Worm (Caenorhabditis elegans) whole organism, mixed stage, embryonic: ENCODE data around the gene nhr-22.

Experiments
- elt-1 ChIP-seq: sonication (generic microtip); optimal IDR thresholded peaks from 2 replicates; lab custom pipeline; 2017; ENCODE audit warnings: missing genetic modification characterization, mild to moderate bottlenecking, missing compliant biosample characterization, antibody characterized with exemption, moderate library complexity, borderline replicate concordance; ENCODE audit not compliant: insufficient read depth
- lin-32 ChIP-seq: fragments of 200-800 bp; sonication (Bioruptor generic); optimal IDR thresholded peaks from 2 replicates; lab custom pipeline; 2018; ENCODE audit warnings: mild to moderate bottlenecking, missing genetic modification characterization, missing compliant biosample characterization
- mep-1 ChIP-seq: fragments of 150-350 bp; optimal IDR thresholded peaks from 2 replicates; lab custom pipeline; 2017; ENCODE audit warnings: missing biosample characterization, missing genetic modification reagents, missing genetic modification characterization, inconsistent platforms
- nhr-28 ChIP-seq: fragments of 150-350 bp; optimal IDR thresholded peaks from 2 replicates; lab custom pipeline; 2014; ENCODE audit warnings: missing biosample characterization, missing genetic modification characterization
- nhr-76 ChIP-seq: sonication (generic microtip); optimal IDR thresholded peaks from 2 replicates; lab custom pipeline; 2017; ENCODE audit warnings: missing biosample characterization, missing genetic modification characterization
- sptf-1 ChIP-seq: sonication (generic microtip); optimal IDR thresholded peaks from 2 replicates; lab custom pipeline; 2017; ENCODE audit warnings: mild to moderate bottlenecking, missing genetic modification characterization, moderate library complexity, missing compliant biosample characterization

DNA sequence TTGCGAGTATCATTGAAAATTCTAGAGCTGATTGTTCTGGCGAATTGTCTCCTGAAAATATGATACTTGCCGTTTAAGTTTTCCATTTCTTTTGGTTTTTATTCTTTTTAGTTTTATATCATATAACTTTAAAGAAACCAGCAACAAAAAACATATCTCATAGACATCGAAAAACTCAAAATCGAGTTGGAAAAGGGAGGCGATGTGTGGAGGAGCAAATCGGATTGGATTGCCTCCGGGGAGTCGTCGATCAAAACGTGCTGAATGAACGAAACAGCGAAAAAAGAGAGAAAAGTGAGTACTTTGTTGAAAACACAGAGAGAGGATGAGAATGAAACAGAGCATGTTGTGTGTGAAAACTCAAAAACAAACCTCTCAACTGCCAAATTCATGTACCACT is 47.5 kb upstream of the nhr-22 start:
- no peak for TF ChIP-seq mep-1 (tag; lab: Kevin White, UChicago)
- no peak for TF ChIP-seq nhr-28 (tag; lab: Kevin White, UChicago)
- no peak for TF ChIP-seq elt-1
- TF ChIP-seq sptf-1: no peak
- no peak for TF ChIP-seq lin-32 (GFP tag; lab: Kevin White, UChicago)
- no peak for TF ChIP-seq nhr-76 (tag; lab: Kevin White, UChicago)
